Fruit fly (Drosophila melanogaster) Kc167 (cell line): ENCODE results near the gene CG5880.

ENCODE experiments used
- Myc ChIP-seq: fragments of >200 bp; optimal IDR thresholded peaks from 2 replicates; lab custom pipeline; 2017; ENCODE audit warnings: missing external identifiers
- Sin3A ChIP-seq: fragments of >200 bp; optimal IDR thresholded peaks from 2 replicates; lab custom pipeline; 2018; ENCODE audit warnings: missing external identifiers
- h ChIP-seq: fragments of >200 bp; optimal IDR thresholded peaks from 3 replicates; lab custom pipeline; 2018; ENCODE audit warnings: missing external identifiers
- insv ChIP-seq: fragments of >200 bp; optimal IDR thresholded peaks from 3 replicates; lab custom pipeline; 2018; ENCODE audit warnings: missing external identifiers
- psq ChIP-seq: fragments of >200 bp; optimal IDR thresholded peaks from 2 replicates; lab custom pipeline; 2017; ENCODE audit warnings: missing external identifiers
- ttk ChIP-seq: sonication (Bioruptor generic); optimal IDR thresholded peaks from 2 replicates; lab custom pipeline; 2017; ENCODE audit warnings: missing external identifiers

CG5880 gene

dm6 chr3R:27092263-27092662 is 24.3 kb upstream of the CG5880 start:
- no peak for TF ChIP-seq Sin3A (lab: Kevin White, UChicago)
- TF ChIP-seq ttk (lab: Kevin White, UChicago), result no peak
- no peak for TF ChIP-seq psq (lab: Kevin White, UChicago)
- TF ChIP-seq insv (lab: Kevin White, UChicago), result no peak
- TF ChIP-seq h (lab: Kevin White, UChicago), result no peak
- TF ChIP-seq Myc (lab: Kevin White, UChicago), result no peak

- TF ChIP-seq Myc (lab: Kevin White, UChicago), result no peak
- no peak for TF ChIP-seq psq (lab: Kevin White, UChicago)
- no peak for TF ChIP-seq ttk (lab: Kevin White, UChicago)
- no peak for TF ChIP-seq h (lab: Kevin White, UChicago)
- no peak for TF ChIP-seq Sin3A (lab: Kevin White, UChicago)
- TF ChIP-seq insv (lab: Kevin White, UChicago), result no peak
Observed at dm6 chr3R:27092843-27093242, 23.7 kb upstream of the CG5880 start, which contains the start of gene CG14258. TSS of gene CG14258 (plus strand) at chr3R:27093143.

- TF ChIP-seq ttk (lab: Kevin White, UChicago), result no peak
- no peak for TF ChIP-seq Myc (lab: Kevin White, UChicago)
- TF ChIP-seq h (lab: Kevin White, UChicago), result no peak
- no peak for TF ChIP-seq psq (lab: Kevin White, UChicago)
- no peak for TF ChIP-seq Sin3A (lab: Kevin White, UChicago)
- no peak for TF ChIP-seq insv (lab: Kevin White, UChicago)
Observed at dm6 chr3R:27094233-27094632, 22.3 kb upstream of the CG5880 start, which contains the start of gene CG14259. TSS of gene CG14259 (plus strand) at chr3R:27094533.

dm6 chr3R:27098638-27099037 is 17.9 kb upstream of the CG5880 start:
- TF ChIP-seq h (lab: Kevin White, UChicago) (no peak), Myc (lab: Kevin White, UChicago) (no peak), ttk (lab: Kevin White, UChicago) (no peak), psq (lab: Kevin White, UChicago) (no peak), insv (lab: Kevin White, UChicago) (no peak), Sin3A (lab: Kevin White, UChicago) (no peak)

- no peak for TF ChIP-seq ttk (lab: Kevin White, UChicago)
- no peak for TF ChIP-seq h (lab: Kevin White, UChicago)
- TF ChIP-seq psq (lab: Kevin White, UChicago), result no peak
- no peak for TF ChIP-seq Myc (lab: Kevin White, UChicago)
- TF ChIP-seq insv (lab: Kevin White, UChicago), result no peak
- no peak for TF ChIP-seq Sin3A (lab: Kevin White, UChicago)
Observed at dm6 chr3R:27099579-27099978, 17.0 kb upstream of the CG5880 start, which contains the start of gene eater. TSS of gene eater (minus strand) at chr3R:27099679.

dm6 chr3R:27100930-27101329 is 15.6 kb upstream of the CG5880 start, which contains the start of gene Jhbp11:
TSS of gene Jhbp11 (plus strand) at chr3R:27101230.
- TF ChIP-seq insv (lab: Kevin White, UChicago) (no peak), psq (lab: Kevin White, UChicago) (no peak), Sin3A (lab: Kevin White, UChicago) (no peak), Myc (lab: Kevin White, UChicago) (no peak)

- TF ChIP-seq Sin3A (lab: Kevin White, UChicago), result no peak
- TF ChIP-seq psq (lab: Kevin White, UChicago), result no peak
- TF ChIP-seq Myc (lab: Kevin White, UChicago), result no peak
- no peak for TF ChIP-seq insv (lab: Kevin White, UChicago)
- TF ChIP-seq ttk (lab: Kevin White, UChicago), result no peak
- TF ChIP-seq h (lab: Kevin White, UChicago), result no peak
Observed at dm6 chr3R:27105439-27105838, 11.1 kb upstream of the CG5880 start.

- TF ChIP-seq psq (lab: Kevin White, UChicago) (no peak), h (lab: Kevin White, UChicago) (no peak), Myc (lab: Kevin White, UChicago) (no peak), Sin3A (lab: Kevin White, UChicago) (no peak), insv (lab: Kevin White, UChicago) (no peak), ttk (lab: Kevin White, UChicago) (no peak)
Observed at dm6 chr3R:27106134-27106694, 10.3 kb upstream of the CG5880 start, which contains the start of gene CAH9. TSS of gene CAH9 (minus strand) at chr3R:27106184.

- TF ChIP-seq psq (lab: Kevin White, UChicago) (no peak), h (lab: Kevin White, UChicago) (no peak), Sin3A (lab: Kevin White, UChicago) (no peak), Myc (lab: Kevin White, UChicago) (no peak), ttk (lab: Kevin White, UChicago) (no peak), insv (lab: Kevin White, UChicago) (no peak)
Observed at dm6 chr3R:27108111-27108510, 8.4 kb upstream of the CG5880 start.

dm6 chr3R:27109458-27109857 is 7.1 kb upstream of the CG5880 start:
- TF ChIP-seq Myc (lab: Kevin White, UChicago), result no peak
- no peak for TF ChIP-seq ttk (lab: Kevin White, UChicago)
- TF ChIP-seq Sin3A (lab: Kevin White, UChicago), result no peak
- no peak for TF ChIP-seq psq (lab: Kevin White, UChicago)
- TF ChIP-seq h (lab: Kevin White, UChicago), result no peak
- TF ChIP-seq insv (lab: Kevin White, UChicago), result no peak

dm6 chr3R:27111784-27112602 is 4.6 kb upstream of the CG5880 start, which contains the start of the genes gb and CG5815:
TSS of gene gb (minus strand) at chr3R:27112270.
TSS of gene CG5815 (plus strand) at chr3R:27112566.
- TF ChIP-seq h (lab: Kevin White, UChicago), result no peak
- TF ChIP-seq insv (lab: Kevin White, UChicago), result no peak
- TF ChIP-seq Sin3A (lab: Kevin White, UChicago), result no peak
- no peak for TF ChIP-seq Myc (lab: Kevin White, UChicago)
